Worm (Caenorhabditis elegans): ENCODE data around the gene snr-3.

- no peak for TF ChIP-seq snpc-4 (tag; optimal IDR thresholded peaks at IDR 0.05)
- TF ChIP-seq ztf-11 (tag; optimal IDR thresholded peaks at IDR 0.05), result no peak
- no peak for TF ChIP-seq ceh-82 (tag; optimal IDR thresholded peaks at IDR 0.05)
- TF ChIP-seq ama-1 (optimal IDR thresholded peaks at IDR 0.05), result no peak
- no peak for TF ChIP-seq elt-1 (tag; optimal IDR thresholded peaks at IDR 0.05)
- TF ChIP-seq lin-11 (tag; optimal IDR thresholded peaks at IDR 0.05), result no peak
- TF ChIP-seq dmd-4 (tag; optimal IDR thresholded peaks at IDR 0.05), result no peak
- no peak for TF ChIP-seq lin-39 (tag; optimal IDR thresholded peaks at IDR 0.05)
- TF ChIP-seq unc-62 (GFP tag; optimal IDR thresholded peaks at IDR 0.05), result no peak
- TF ChIP-seq fos-1 (tag; optimal IDR thresholded peaks at IDR 0.05), result no peak
- TF ChIP-seq elt-3 (tag; optimal IDR thresholded peaks at IDR 0.05), result no peak
- TF ChIP-seq nhr-11 (tag; optimal IDR thresholded peaks at IDR 0.05), result no peak
These were observed 4.6 kb downstream of the snr-3 start, which contains the start of the genes lido-16 and plpp-1.2 for ce11 chrII:6484876-6485526.

All from whole organism, L2 larva.